Worm (Caenorhabditis elegans): ENCODE measurements around the gene T21C9.13.

DNA sequence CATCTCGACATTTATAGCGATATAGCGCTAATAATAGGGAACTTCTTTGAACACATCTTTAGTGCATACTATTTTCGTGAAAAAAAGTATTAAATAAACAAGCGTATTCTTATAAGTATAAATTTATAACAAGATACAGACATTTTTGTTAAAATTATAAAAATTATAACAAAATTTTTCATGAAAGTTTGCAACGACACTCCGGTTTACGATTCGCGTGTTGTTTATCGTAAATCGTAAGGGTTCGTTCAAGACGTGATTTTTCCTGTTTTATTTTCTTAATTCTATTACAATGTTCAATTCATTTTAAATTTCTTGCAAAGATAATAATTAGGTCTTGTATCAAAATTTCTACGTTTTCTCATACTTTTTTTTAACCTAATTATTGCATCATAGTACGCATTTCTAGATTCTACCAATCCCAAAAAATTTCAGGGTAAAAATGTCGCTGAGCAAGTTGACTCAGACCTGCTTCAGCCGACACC lies 1.6 kb downstream of the T21C9.13 start, which contains the start of gene scpl-4:
- no peak for TF ChIP-seq pros-1 (tag; optimal IDR thresholded peaks at IDR 0.05)
- no peak for TF ChIP-seq pqm-1 (tag; optimal IDR thresholded peaks at IDR 0.05)
- no peak for TF ChIP-seq ref-2 (tag; optimal IDR thresholded peaks at IDR 0.05)
- TF ChIP-seq F13H6.1 (tag; optimal IDR thresholded peaks at IDR 0.05) = no peak
- TF ChIP-seq lin-11 (tag; optimal IDR thresholded peaks at IDR 0.05) = no peak
- TF ChIP-seq sox-4 (tag; optimal IDR thresholded peaks at IDR 0.05) = no peak
- no peak for TF ChIP-seq fkh-10 (GFP tag; optimal IDR thresholded peaks at IDR 0.05)
- no peak for TF ChIP-seq ama-1 (optimal IDR thresholded peaks at IDR 0.05)
- no peak for TF ChIP-seq zip-5 (tag; optimal IDR thresholded peaks at IDR 0.05)
- no peak for TF ChIP-seq tbx-2 (tag; optimal IDR thresholded peaks at IDR 0.05)
- TF ChIP-seq pax-1 (tag; optimal IDR thresholded peaks at IDR 0.05) = no peak
